Fruit fly (Drosophila melanogaster): ENCODE measurements around the gene TBC1D23.

dm6 chr2L:1177522-1177921 lies 48.4 kb downstream of the TBC1D23 start, which contains the start of gene CG4896:
- TF ChIP-seq D (optimal IDR thresholded peaks at IDR 0.05) (no peak), D (GFP tag; optimal IDR thresholded peaks at IDR 0.05) (no peak), CG30020 (tag; optimal IDR thresholded peaks at IDR 0.05) (no peak), CG11504 (tag; optimal IDR thresholded peaks at IDR 0.05) (no peak), CG3163 (GFP tag; optimal IDR thresholded peaks at IDR 0.05) (no peak), az2 (GFP tag; optimal IDR thresholded peaks at IDR 0.05) (no peak), scrt (GFP tag; optimal IDR thresholded peaks at IDR 0.05) (no peak), sqz (GFP tag; optimal IDR thresholded peaks at IDR 0.05) (no peak), Blimp-1 (GFP tag; optimal IDR thresholded peaks at IDR 0.05) (no peak), croc (GFP tag; conservative IDR thresholded peaks at IDR 0.05) (no peak), E2f1 (GFP tag; IDR thresholded peaks at IDR 0.05) (no peak)

Measured in whole organism, embryonic.